Fruit fly (Drosophila melanogaster) whole organism, wandering third instar larva: ENCODE data around the gene Eno.

Source experiments
- Abd-B ChIP-seq: fragments of >200 bp; optimal IDR thresholded peaks from 2 replicates; lab custom pipeline; 2017; ENCODE audit warnings: missing biosample characterization, missing genetic modification characterization
- CG32264 ChIP-seq: fragments of 200-800 bp; sonication (Bioruptor generic); optimal IDR thresholded peaks from 2 replicates; lab custom pipeline; 2016; ENCODE audit warnings: missing biosample characterization, missing genetic modification characterization
- CG9705 ChIP-seq: fragments of 200-800 bp; sonication (Bioruptor generic); optimal IDR thresholded peaks from 2 replicates; lab custom pipeline; 2018; ENCODE audit warnings: missing biosample characterization, mild to moderate bottlenecking, missing genetic modification characterization
- Dfd ChIP-seq: fragments of >200 bp; optimal IDR thresholded peaks from 2 replicates; lab custom pipeline; 2017; ENCODE audit warnings: missing biosample characterization, missing genetic modification characterization
- Dif ChIP-seq: fragments of 200-275, 200-300 bp; sonication (Bioruptor generic); optimal IDR thresholded peaks from 2 replicates; lab custom pipeline; 2018; ENCODE audit warnings: missing biosample characterization, missing genetic modification characterization; ENCODE audit not compliant: partially characterized antibody
- GATAd ChIP-seq: sonication (Bioruptor generic); optimal IDR thresholded peaks from 2 replicates; lab custom pipeline; 2016; ENCODE audit warnings: missing biosample characterization, missing genetic modification characterization
- HLH106 ChIP-seq: fragments of 200-800 bp; optimal IDR thresholded peaks from 3 replicates; lab custom pipeline; 2019; ENCODE audit warnings: missing biosample characterization, mild to moderate bottlenecking, missing genetic modification characterization, moderate library complexity
- Hnf4 ChIP-seq: fragments of 200-800 bp; sonication (Bioruptor generic); optimal IDR thresholded peaks from 2 replicates; lab custom pipeline; 2016; ENCODE audit warnings: missing biosample characterization, mild to moderate bottlenecking, missing genetic modification characterization
- Hr78 ChIP-seq: fragments of >200 bp; optimal IDR thresholded peaks from 2 replicates; lab custom pipeline; 2017; ENCODE audit warnings: missing biosample characterization, missing genetic modification characterization
- Hr83 ChIP-seq: fragments of 200-300 bp; sonication (Bioruptor generic); optimal IDR thresholded peaks from 2 replicates; lab custom pipeline; 2016; ENCODE audit warnings: missing biosample characterization, mild to moderate bottlenecking, missing genetic modification characterization, moderate library complexity; ENCODE audit not compliant: poor library complexity, severe bottlenecking
- Mio ChIP-seq: sonication (Bioruptor generic); optimal IDR thresholded peaks from 2 replicates; lab custom pipeline; 2016; ENCODE audit warnings: missing biosample characterization, missing genetic modification characterization
- Myc ChIP-seq: fragments of >200 bp; optimal IDR thresholded peaks from 2 replicates; lab custom pipeline; 2017
- N ChIP-seq: fragments of >200 bp; optimal IDR thresholded peaks from 2 replicates; lab custom pipeline; 2018; ENCODE audit warnings: missing biosample characterization, missing external identifiers, missing genetic modification characterization
- OdsH ChIP-seq: fragments of 200-800 bp; sonication (Bioruptor generic); optimal IDR thresholded peaks from 2 replicates; lab custom pipeline; 2016; ENCODE audit warnings: missing biosample characterization, mild to moderate bottlenecking, missing genetic modification characterization
- Rel ChIP-seq, 2 experiments: fragments of 200-800 bp; sonication (Bioruptor generic) in 1 of 2; optimal IDR thresholded peaks; 2 replicates in 1 of 2; 3 replicates in 1 of 2; lab custom pipeline; 2016 to 2019; ENCODE audit warnings: mild to moderate bottlenecking in 2 of 2, missing biosample characterization in 2 of 2, missing genetic modification characterization in 2 of 2, moderate library complexity in 1 of 2
- Sp1 ChIP-seq: fragments of 200-800 bp; sonication (Bioruptor generic); optimal IDR thresholded peaks from 3 replicates; lab custom pipeline; 2019; ENCODE audit warnings: missing biosample characterization, mild to moderate bottlenecking, missing genetic modification characterization, moderate library complexity
- Vsx2 ChIP-seq: fragments of 200-300, 225-300 bp; sonication (Bioruptor generic); optimal IDR thresholded peaks from 2 replicates; lab custom pipeline; 2018; ENCODE audit warnings: missing biosample characterization, missing genetic modification characterization; ENCODE audit not compliant: partially characterized antibody
- br ChIP-seq: fragments of 200-800 bp; sonication (Bioruptor generic); optimal IDR thresholded peaks from 2 replicates; lab custom pipeline; 2016; ENCODE audit warnings: missing biosample characterization, missing genetic modification characterization
- dl ChIP-seq, 2 experiments: fragments of 175-275, 200-275 bp in 1 of 2; fragments of 200-275 bp in 1 of 2; sonication (Bioruptor generic); optimal IDR thresholded peaks; lab custom pipeline; 2018; ENCODE audit warnings: mild to moderate bottlenecking in 2 of 2, missing biosample characterization in 2 of 2, missing genetic modification characterization in 2 of 2, moderate library complexity in 2 of 2; ENCODE audit not compliant: partially characterized antibody in 2 of 2, insufficient read depth in 1 of 2
- dmrt93B ChIP-seq: fragments of 200-800 bp; sonication (Bioruptor generic); optimal IDR thresholded peaks from 2 replicates; lab custom pipeline; 2018; ENCODE audit warnings: missing biosample characterization, mild to moderate bottlenecking, missing genetic modification characterization
- dsf ChIP-seq: sonication (Bioruptor generic); optimal IDR thresholded peaks from 2 replicates; lab custom pipeline; 2016; ENCODE audit warnings: missing biosample characterization, missing genetic modification characterization, borderline replicate concordance
- ey ChIP-seq: fragments of 200-800 bp; sonication (Bioruptor generic); optimal IDR thresholded peaks from 2 replicates; lab custom pipeline; 2016; ENCODE audit warnings: missing biosample characterization, missing genetic modification characterization
- foxo ChIP-seq, 2 experiments: fragments of 200-800 bp; sonication (Bioruptor generic); optimal IDR thresholded peaks; 2 replicates in 1 of 2; 3 replicates in 1 of 2; lab custom pipeline; 2016 to 2017; ENCODE audit warnings: missing biosample characterization in 2 of 2, missing genetic modification characterization in 2 of 2
- fru ChIP-seq: fragments of 200-800 bp; sonication (Bioruptor generic); optimal IDR thresholded peaks from 3 replicates; lab custom pipeline; 2016; ENCODE audit warnings: missing biosample characterization, mild to moderate bottlenecking, missing genetic modification characterization
- h ChIP-seq: fragments of 200-800 bp; sonication (Bioruptor generic); optimal IDR thresholded peaks from 3 replicates; lab custom pipeline; 2016; ENCODE audit warnings: missing biosample characterization, mild to moderate bottlenecking, missing genetic modification characterization
- lola ChIP-seq: fragments of >200 bp; optimal IDR thresholded peaks from 2 replicates; lab custom pipeline; 2017; ENCODE audit warnings: missing biosample characterization, missing genetic modification characterization
- psq ChIP-seq: fragments of 200-800 bp; sonication (Bioruptor generic); optimal IDR thresholded peaks from 3 replicates; lab custom pipeline; 2017; ENCODE audit warnings: missing biosample characterization, mild to moderate bottlenecking, missing genetic modification characterization, moderate library complexity
- rgr ChIP-seq: fragments of 200-800 bp; sonication (Bioruptor generic); optimal IDR thresholded peaks from 3 replicates; lab custom pipeline; 2016; ENCODE audit warnings: missing biosample characterization, mild to moderate bottlenecking, missing genetic modification characterization
- sage ChIP-seq: fragments of 200-800 bp; sonication (Bioruptor generic); optimal IDR thresholded peaks from 2 replicates; lab custom pipeline; 2016; ENCODE audit warnings: missing biosample characterization, mild to moderate bottlenecking, missing genetic modification characterization
- sv ChIP-seq: fragments of 200-800 bp; sonication (Bioruptor generic); optimal IDR thresholded peaks from 3 replicates; lab custom pipeline; 2016; ENCODE audit warnings: missing biosample characterization, missing genetic modification characterization
- tai ChIP-seq: sonication (Bioruptor generic); optimal IDR thresholded peaks from 2 replicates; lab custom pipeline; 2016; ENCODE audit warnings: missing biosample characterization, missing genetic modification characterization
- usp ChIP-seq: fragments of >200 bp; optimal IDR thresholded peaks from 2 replicates; lab custom pipeline; 2017; ENCODE audit warnings: missing biosample characterization, missing genetic modification characterization
- woc ChIP-seq: sonication (Bioruptor generic); optimal IDR thresholded peaks from 2 replicates; lab custom pipeline; 2016; ENCODE audit warnings: missing biosample characterization, mild to moderate bottlenecking, missing genetic modification characterization

The Eno gene

DNA sequence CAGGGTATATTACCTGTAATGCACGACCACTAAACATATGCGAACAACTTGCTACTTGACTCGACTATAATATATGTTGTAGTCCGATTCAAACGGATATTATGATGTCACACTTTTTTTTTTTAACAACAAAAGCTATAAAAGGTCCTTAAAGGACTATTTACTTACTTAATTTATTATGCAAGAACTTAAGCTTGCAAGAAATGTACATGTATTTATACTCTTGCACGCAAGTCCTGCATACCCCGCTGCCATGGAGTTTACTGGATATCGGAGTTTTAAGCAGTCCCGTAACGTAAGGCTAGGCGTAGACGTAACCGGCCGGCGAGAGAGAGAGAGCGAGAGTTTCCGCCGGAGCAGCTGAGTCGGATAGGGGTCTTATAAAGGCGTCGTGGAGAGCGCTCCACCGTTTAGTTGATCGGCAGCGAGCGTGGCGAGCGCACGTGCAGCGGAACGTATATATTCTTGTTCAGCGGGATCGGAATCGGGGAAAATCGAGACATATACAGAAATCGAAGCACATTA lies 7.7 kb upstream of the Eno start:
- TF ChIP-seq HLH106 (tag; lab: Kevin White, UChicago) (peak; percentile 16), ey (GFP tag; lab: Kevin White, UChicago) (peak; percentile 77), psq (GFP tag; lab: Kevin White, UChicago) (peak; percentile 42), dl (GFP tag; optimal IDR thresholded peaks at IDR 0.05; lab: Kevin White, UChicago; ENCODE audit: insufficient read depth in 1 of 2, partially characterized antibody in 2 of 2) (peak in 1 of 2 experiments; percentile 34), rgr (GFP tag; lab: Kevin White, UChicago) (peak; percentile 46), h (peak; percentile 69), OdsH (GFP tag; lab: Kevin White, UChicago) (peak; percentile 64), dsf (GFP tag; lab: Kevin White, UChicago) (no peak), CG9705 (GFP tag; lab: Kevin White, UChicago) (no peak), Dif (GFP tag; lab: Kevin White, UChicago) (peak; percentile 78), sv (peak; percentile 92), Hnf4 (GFP tag; lab: Kevin White, UChicago) (peak; percentile 31), sage (GFP tag; lab: Kevin White, UChicago) (no peak), Myc (no peak), br (peak; percentile 48), Vsx2 (GFP tag; lab: Kevin White, UChicago) (no peak), Hr83 (GFP tag; lab: Kevin White, UChicago) (no peak), tai (GFP tag; lab: Kevin White, UChicago) (no peak), CG32264 (GFP tag; lab: Kevin White, UChicago) (no peak), fru (peak; percentile 78), foxo (GFP tag; optimal IDR thresholded peaks at IDR 0.05; lab: Kevin White, UChicago) (peak in 1 of 2 experiments; percentile 68)

DNA sequence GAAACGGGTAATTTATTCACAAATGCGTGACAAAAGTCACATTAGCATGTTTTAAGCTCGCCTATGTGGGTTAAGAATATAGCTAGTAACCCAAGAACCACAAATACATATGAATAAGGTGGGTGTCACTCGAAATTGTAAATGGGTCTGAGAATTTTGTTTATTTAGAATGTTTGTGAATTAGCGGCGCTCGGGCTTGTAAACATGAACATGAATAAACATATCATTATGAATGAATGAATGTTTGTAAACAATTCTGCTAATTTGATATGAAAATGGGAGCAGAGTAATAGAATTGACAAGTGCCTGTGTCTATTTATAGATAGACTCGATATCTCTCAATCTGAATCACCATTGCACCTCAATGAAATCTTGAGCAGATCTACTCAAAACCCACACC lies 5.7 kb upstream of the Eno start:
- TF ChIP-seq usp (GFP tag; lab: Kevin White, UChicago) (no peak), Mio (GFP tag; lab: Kevin White, UChicago) (no peak), fru (no peak), dl (GFP tag; optimal IDR thresholded peaks at IDR 0.05; lab: Kevin White, UChicago; ENCODE audit: insufficient read depth in 1 of 2, partially characterized antibody in 2 of 2) (no peak), CG32264 (GFP tag; lab: Kevin White, UChicago) (no peak)
- TF ChIP-seq, all 38 proteins: peak for 0

DNA sequence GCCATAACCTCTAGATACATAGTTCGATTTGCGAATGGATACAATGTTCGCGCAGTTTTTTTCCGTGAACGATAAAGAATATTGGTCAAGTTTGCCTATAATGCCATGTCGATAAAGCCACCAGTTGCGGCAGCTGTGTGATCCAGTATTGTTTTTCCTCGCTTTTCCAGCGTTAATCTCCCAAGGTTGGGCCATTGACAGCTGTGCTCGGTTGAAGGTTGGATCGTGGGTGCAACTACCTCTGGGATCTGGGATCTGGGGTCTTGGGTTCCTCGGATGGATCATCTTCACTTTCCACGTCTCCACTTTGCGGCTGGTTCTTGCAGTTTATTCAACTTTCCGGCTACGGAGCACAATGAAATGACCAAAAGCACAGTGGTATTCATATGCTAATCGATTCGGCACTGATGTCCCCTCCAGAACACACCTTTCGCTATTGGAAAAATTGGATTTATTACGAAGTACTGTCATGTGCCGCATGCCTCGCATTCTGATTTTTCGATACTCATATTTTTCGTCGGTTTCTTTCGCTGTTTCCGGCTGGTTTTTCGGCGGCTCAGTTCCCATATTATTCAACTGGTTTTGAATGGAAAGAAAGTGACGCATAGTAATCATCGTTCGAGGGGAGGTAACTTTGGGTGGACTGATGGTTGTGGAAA lies 3.8 kb upstream of the Eno start:
- TF ChIP-seq Rel (GFP tag; optimal IDR thresholded peaks at IDR 0.05; lab: Kevin White, UChicago) = no peak
- no peak for TF ChIP-seq Rel (tag; optimal IDR thresholded peaks at IDR 0.05; lab: Kevin White, UChicago)
- no peak for TF ChIP-seq usp (GFP tag; lab: Kevin White, UChicago)
- TF ChIP-seq Dfd = no peak
- TF ChIP-seq HLH106 (tag; lab: Kevin White, UChicago) = no peak
- no peak for TF ChIP-seq Mio (GFP tag; lab: Kevin White, UChicago)
- TF ChIP-seq ey (GFP tag; lab: Kevin White, UChicago) = no peak
- no peak for TF ChIP-seq OdsH (GFP tag; lab: Kevin White, UChicago)
- TF ChIP-seq GATAd (GFP tag; lab: Kevin White, UChicago) = no peak
- TF ChIP-seq N (GFP tag; lab: Kevin White, UChicago) = no peak
- TF ChIP-seq h = no peak
- TF ChIP-seq br = no peak
- TF ChIP-seq woc (GFP tag; lab: Kevin White, UChicago) = no peak
- TF ChIP-seq CG9705 (GFP tag; lab: Kevin White, UChicago) = no peak
- no peak for TF ChIP-seq sage (GFP tag; lab: Kevin White, UChicago)
- no peak for TF ChIP-seq dmrt93B (GFP tag; lab: Kevin White, UChicago)
- TF ChIP-seq lola (GFP tag; lab: Kevin White, UChicago) = no peak
- no peak for TF ChIP-seq Sp1 (GFP tag; lab: Kevin White, UChicago)
- TF ChIP-seq Abd-B (GFP tag; lab: Kevin White, UChicago) = no peak
- no peak for TF ChIP-seq Hr78 (GFP tag; lab: Kevin White, UChicago)
- TF ChIP-seq psq (GFP tag; lab: Kevin White, UChicago) = no peak
